Worm (Caenorhabditis elegans): Measurements from ENCODE around the gene lyst-1.

- TF ChIP-seq him-1 (tag; optimal IDR thresholded peaks at IDR 0.05): no peak
- TF ChIP-seq dao-5 (tag; optimal IDR thresholded peaks at IDR 0.05): no peak
- no peak for TF ChIP-seq W03F9.2 (tag; optimal IDR thresholded peaks at IDR 0.05)
These were observed 1.6 kb upstream of the lyst-1 start, which contains the start of gene M153.3 for ce11 chrX:12142569-12142968.
